Fruit fly (Drosophila melanogaster) whole organism, embryonic: Measurements from ENCODE around the gene Polr2D.

Experiments
- CG10979 ChIP-seq: fragments of 200-800 bp; sonication (Bioruptor generic); optimal IDR thresholded peaks from 2 replicates; lab custom pipeline; 2018; ENCODE audit warnings: missing biosample characterization, mild to moderate bottlenecking, missing genetic modification characterization, moderate library complexity
- CG12744 ChIP-seq: fragments of 200-800 bp; sonication (Bioruptor generic); optimal IDR thresholded peaks from 2 replicates; lab custom pipeline; 2016; ENCODE audit warnings: missing biosample characterization, missing genetic modification characterization
- CG13123 ChIP-seq: fragments of 200-800 bp; sonication (Bioruptor generic); optimal IDR thresholded peaks from 2 replicates; lab custom pipeline; 2016; ENCODE audit warnings: missing biosample characterization, missing genetic modification characterization
- CG14014 ChIP-seq: fragments of 200-800 bp; sonication (Bioruptor generic); IDR thresholded peaks from 2 replicates; pipeline ENCODE4 v1.3.6; 2022; ENCODE audit warnings: missing biosample characterization, missing genetic modification characterization
- CG14860 ChIP-seq: fragments of 200-800 bp; sonication (Bioruptor generic); IDR thresholded peaks from 3 replicates; pipeline ENCODE4 v1.3.6; 2022; ENCODE audit warnings: missing biosample characterization, missing genetic modification characterization; ENCODE audit not compliant: partially characterized antibody
- CG15601 ChIP-seq: fragments of 200-800 bp; sonication (Bioruptor generic); optimal IDR thresholded peaks from 3 replicates; lab custom pipeline; 2019; ENCODE audit warnings: missing biosample characterization, mild to moderate bottlenecking, missing genetic modification characterization, moderate library complexity
- CG17361 ChIP-seq: fragments of 200-800 bp; sonication (Bioruptor generic); IDR thresholded peaks from 3 replicates; pipeline ENCODE4 v1.3.6; 2022; ENCODE audit warnings: missing biosample characterization, missing genetic modification characterization
- CG18262 ChIP-seq: fragments of 200-800 bp; optimal IDR thresholded peaks from 3 replicates; lab custom pipeline; 2019; ENCODE audit warnings: missing biosample characterization, mild to moderate bottlenecking, missing genetic modification characterization, moderate library complexity
- CG2202 ChIP-seq: fragments of 200-800 bp; sonication (Bioruptor generic); optimal IDR thresholded peaks from 2 replicates; lab custom pipeline; 2018; ENCODE audit warnings: missing biosample characterization, mild to moderate bottlenecking, missing genetic modification characterization
- CG31441 ChIP-seq: fragments of 200-800 bp; sonication (Bioruptor generic); IDR thresholded peaks from 2 replicates; pipeline ENCODE4 v1.3.6; 2022; ENCODE audit warnings: missing biosample characterization, missing genetic modification characterization
- CG33213 ChIP-seq: fragments of 200-800 bp; sonication (Bioruptor generic); optimal IDR thresholded peaks from 3 replicates; lab custom pipeline; 2016; ENCODE audit warnings: missing biosample characterization, missing genetic modification characterization
- CG34224 ChIP-seq: fragments of 200-800 bp; sonication (Bioruptor generic); IDR thresholded peaks from 3 replicates; pipeline ENCODE4 v1.3.6; 2022; ENCODE audit warnings: missing biosample characterization, missing genetic modification characterization; ENCODE audit not compliant: partially characterized antibody
- CG3838 ChIP-seq: fragments of 200-800 bp; sonication (Bioruptor generic); optimal IDR thresholded peaks from 3 replicates; lab custom pipeline; 2016; ENCODE audit warnings: missing biosample characterization, missing genetic modification characterization
- CG3995 ChIP-seq: fragments of 200-800 bp; sonication (Bioruptor generic); optimal IDR thresholded peaks from 3 replicates; lab custom pipeline; 2016; ENCODE audit warnings: missing biosample characterization, missing genetic modification characterization
- CG4730 ChIP-seq: fragments of 200-800 bp; sonication (Bioruptor generic); IDR thresholded peaks from 2 replicates; pipeline ENCODE4 v1.3.6; 2022; ENCODE audit warnings: missing biosample characterization, missing genetic modification characterization
- CG7556 ChIP-seq: fragments of 200-800 bp; sonication (Bioruptor generic); optimal IDR thresholded peaks from 2 replicates; lab custom pipeline; 2017; ENCODE audit warnings: missing biosample characterization, mild to moderate bottlenecking, missing genetic modification characterization
- CG7839 ChIP-seq: fragments of 200-800 bp; sonication (Bioruptor generic); optimal IDR thresholded peaks from 3 replicates; lab custom pipeline; 2018; ENCODE audit warnings: missing biosample characterization, mild to moderate bottlenecking, missing genetic modification characterization, moderate library complexity
- CG9215 ChIP-seq: fragments of 200-800 bp; sonication (Bioruptor generic); IDR thresholded peaks from 2 replicates; pipeline ENCODE4 v1.3.6; 2022; ENCODE audit warnings: missing biosample characterization, missing genetic modification characterization
- CG9932 ChIP-seq: fragments of 200-800 bp; sonication (Bioruptor generic); IDR thresholded peaks from 2 replicates; pipeline ENCODE4 v1.3.6; 2022; ENCODE audit warnings: missing biosample characterization, missing genetic modification characterization
- Chrac-16 ChIP-seq: fragments of 200-800 bp; sonication (Bioruptor generic); optimal IDR thresholded peaks from 3 replicates; lab custom pipeline; 2016; ENCODE audit warnings: missing biosample characterization, missing genetic modification characterization
- Dad ChIP-seq: fragments of 200-800 bp; sonication (Bioruptor generic); optimal IDR thresholded peaks from 3 replicates; lab custom pipeline; 2016; ENCODE audit warnings: missing biosample characterization, missing genetic modification characterization
- Dek ChIP-seq: fragments of 200-800 bp; sonication (Bioruptor generic); optimal IDR thresholded peaks from 3 replicates; lab custom pipeline; 2019; ENCODE audit warnings: missing biosample characterization, mild to moderate bottlenecking, missing genetic modification characterization, moderate library complexity
- Dp ChIP-seq: fragments of 200-800 bp; sonication (Bioruptor generic); optimal IDR thresholded peaks from 2 replicates; lab custom pipeline; 2018; ENCODE audit warnings: missing biosample characterization, mild to moderate bottlenecking, missing genetic modification characterization, moderate library complexity
- Fer1 ChIP-seq: fragments of 200-800 bp; sonication (Bioruptor generic); optimal IDR thresholded peaks from 2 replicates; lab custom pipeline; 2017; ENCODE audit warnings: missing biosample characterization, mild to moderate bottlenecking, missing genetic modification characterization
- Hey ChIP-seq: fragments of 200-800 bp; sonication (Bioruptor generic); optimal IDR thresholded peaks from 3 replicates; lab custom pipeline; 2018; ENCODE audit warnings: missing biosample characterization, mild to moderate bottlenecking, missing genetic modification characterization
- MESR4 ChIP-seq: fragments of 200-800 bp; sonication (Bioruptor generic); optimal IDR thresholded peaks from 2 replicates; lab custom pipeline; 2018; ENCODE audit warnings: missing biosample characterization, mild to moderate bottlenecking, missing genetic modification characterization, moderate library complexity
- Mad ChIP-seq: fragments of 200-800 bp; sonication (Bioruptor generic); optimal IDR thresholded peaks from 2 replicates; lab custom pipeline; 2016; ENCODE audit warnings: missing biosample characterization, missing genetic modification characterization
- Pdp1 ChIP-seq, 2 experiments: fragments of 200-800 bp; sonication (Bioruptor generic); optimal IDR thresholded peaks; 3 replicates each; lab custom pipeline; 2016; ENCODE audit warnings: missing biosample characterization in 2 of 2, missing genetic modification characterization in 2 of 2, mild to moderate bottlenecking in 1 of 2, moderate library complexity in 1 of 2
- Ptx1 ChIP-seq: fragments of 200-800 bp; sonication (Bioruptor generic); IDR thresholded peaks from 2 replicates; pipeline ENCODE4 v1.3.6; 2022; ENCODE audit warnings: missing biosample characterization, missing genetic modification characterization
- Tbp ChIP-seq: fragments of >200 bp; optimal IDR thresholded peaks from 2 replicates; lab custom pipeline; 2018; ENCODE audit warnings: missing biosample characterization, missing genetic modification characterization
- ara ChIP-seq: fragments of 200-800 bp; sonication (Bioruptor generic); IDR thresholded peaks from 2 replicates; pipeline ENCODE4 v1.3.6; 2022; ENCODE audit warnings: missing biosample characterization, missing genetic modification characterization
- bowl ChIP-seq: fragments of 200-800 bp; sonication (Bioruptor generic); IDR thresholded peaks from 2 replicates; pipeline ENCODE4 v1.3.6; 2022; ENCODE audit warnings: missing biosample characterization, missing genetic modification characterization
- caup ChIP-seq: fragments of 200-800 bp; sonication (Bioruptor generic); optimal IDR thresholded peaks from 3 replicates; lab custom pipeline; 2017; ENCODE audit warnings: missing biosample characterization, mild to moderate bottlenecking, missing genetic modification characterization, moderate library complexity; ENCODE audit not compliant: severe bottlenecking
- chif ChIP-seq, 2 experiments: fragments of 200-800 bp; sonication (Bioruptor generic); optimal IDR thresholded peaks; 3 replicates each; lab custom pipeline; 2016; ENCODE audit warnings: missing biosample characterization in 2 of 2, missing genetic modification characterization in 2 of 2
- chinmo ChIP-seq: fragments of 200-800 bp; sonication (Bioruptor generic); IDR thresholded peaks from 4 replicates; pipeline ENCODE4 v1.3.6; 2022; ENCODE audit warnings: missing biosample characterization, missing genetic modification characterization; ENCODE audit not compliant: partially characterized antibody
- dpn ChIP-seq, 2 experiments: fragments of 200-800 bp; sonication (Bioruptor generic); optimal IDR thresholded peaks; 3 replicates each; lab custom pipeline; 2016; ENCODE audit warnings: missing biosample characterization in 2 of 2, missing genetic modification characterization in 2 of 2
- fd3F ChIP-seq: fragments of 200-800 bp; sonication (Bioruptor generic); optimal IDR thresholded peaks from 2 replicates; lab custom pipeline; 2018; ENCODE audit warnings: missing biosample characterization, mild to moderate bottlenecking, missing genetic modification characterization, moderate library complexity
- gfzf ChIP-seq: fragments of 200-800 bp; sonication (Bioruptor generic); optimal IDR thresholded peaks from 2 replicates; lab custom pipeline; 2016; ENCODE audit warnings: missing biosample characterization, mild to moderate bottlenecking, missing genetic modification characterization, moderate library complexity
- ind ChIP-seq: fragments of 200-800 bp; sonication (Bioruptor generic); optimal IDR thresholded peaks from 3 replicates; lab custom pipeline; 2016; ENCODE audit warnings: missing biosample characterization, missing genetic modification characterization
- klu ChIP-seq: fragments of 200-800 bp; sonication (Bioruptor generic); IDR thresholded peaks from 2 replicates; pipeline ENCODE4 v1.3.6; 2022; ENCODE audit warnings: missing biosample characterization, missing genetic modification characterization
- otp ChIP-seq: fragments of 200-800 bp; sonication (Bioruptor generic); IDR thresholded peaks from 3 replicates; pipeline ENCODE4, ENCODE4 v1.3.6; 2022; ENCODE audit warnings: missing biosample characterization, missing genetic modification characterization
- sens-2 ChIP-seq: fragments of 200-800 bp; sonication (Bioruptor generic); IDR thresholded peaks from 2 replicates; pipeline ENCODE4 v1.3.6; 2022; ENCODE audit warnings: missing biosample characterization, missing genetic modification characterization
- shn ChIP-seq: fragments of 200-800 bp; sonication (Bioruptor generic); optimal IDR thresholded peaks from 3 replicates; lab custom pipeline; 2016; ENCODE audit warnings: missing biosample characterization, missing genetic modification characterization
- tin ChIP-seq: fragments of 200-800 bp; sonication (Bioruptor generic); optimal IDR thresholded peaks from 3 replicates; lab custom pipeline; 2016; ENCODE audit warnings: missing biosample characterization, missing genetic modification characterization
- toy ChIP-seq: fragments of 200-800 bp; sonication (Bioruptor generic); IDR thresholded peaks from 2 replicates; pipeline ENCODE4 v1.3.6; 2022; ENCODE audit warnings: missing biosample characterization, missing genetic modification characterization
- wor ChIP-seq: fragments of 200-800 bp; sonication (Bioruptor generic); IDR thresholded peaks from 2 replicates; pipeline ENCODE4 v1.3.6; 2022; ENCODE audit warnings: missing biosample characterization, missing genetic modification characterization
- yki ChIP-seq: fragments of >200 bp; optimal IDR thresholded peaks from 3 replicates; lab custom pipeline; 2018
- z ChIP-seq: fragments of 200-800 bp; sonication (Bioruptor generic); IDR thresholded peaks from 3 replicates; pipeline ENCODE4 v1.3.6; 2022; ENCODE audit warnings: missing biosample characterization, missing genetic modification characterization
- zen ChIP-seq: fragments of 200-800 bp; sonication (Bioruptor generic); optimal IDR thresholded peaks from 3 replicates; lab custom pipeline; 2018; ENCODE audit warnings: missing biosample characterization, mild to moderate bottlenecking, missing genetic modification characterization, moderate library complexity
- zfh1 ChIP-seq: fragments of 200-800 bp; sonication (Bioruptor generic); IDR thresholded peaks from 3 replicates; pipeline ENCODE4 v1.3.6; 2022; ENCODE audit warnings: missing biosample characterization, missing genetic modification characterization

Polr2D gene

dm6 chr3R:18274328-18275098 lies 19.2 kb upstream of the Polr2D start, which contains the start of the genes Vps39 and eIF1A (continued):
- TF ChIP-seq CG15601 (no peak), CG33213 (GFP tag; lab: Kevin White, UChicago) (peak; percentile 5), CG3995 (GFP tag; lab: Kevin White, UChicago) (peak; percentile 53), CG7556 (GFP tag; lab: Kevin White, UChicago) (peak; percentile 36), CG17361 (peak; percentile 46; the same call in 1 of the 3 replicates), MESR4 (GFP tag; lab: Kevin White, UChicago) (peak; percentile 93), CG14014 (GFP tag; lab: Robert Waterston, UW) (no peak), chinmo (peak; percentile 60; the same call in 1 of the 4 replicates), otp (GFP tag; lab: Robert Waterston, UW) (0 out of 3 replicates have a peak, but pooled peaks have one; percentile 9), z (GFP tag; lab: Robert Waterston, UW) (no peak), CG2202 (tag; lab: Kevin White, UChicago) (peak; percentile 17), CG10979 (tag; lab: Kevin White, UChicago) (peak; percentile 30), wor (GFP tag; lab: Robert Waterston, UW) (no peak), Pdp1 (GFP tag; optimal IDR thresholded peaks at IDR 0.05; lab: Kevin White, UChicago) (peak in 1 of 2 experiments; percentile 38), Fer1 (GFP tag; lab: Kevin White, UChicago) (no peak), CG18262 (tag; lab: Kevin White, UChicago) (peak; percentile 45), CG9215 (GFP tag; lab: Robert Waterston, UW) (peak; percentile 48), zfh1 (GFP tag; lab: Robert Waterston, UW) (no peak), CG7839 (no peak), zen (tag; lab: Kevin White, UChicago) (peak; percentile 42), CG31441 (GFP tag; lab: Robert Waterston, UW) (0 out of 2 replicates have a peak, but pooled peaks have one; percentile 30), CG12744 (GFP tag; lab: Kevin White, UChicago) (peak; percentile 28), Chrac-16 (GFP tag; lab: Kevin White, UChicago) (peak; percentile 44), bowl (no peak), Dad (GFP tag; lab: Kevin White, UChicago) (peak; percentile 12), Mad (peak; percentile 42), Tbp (GFP tag; lab: Kevin White, UChicago) (no peak), CG4730 (GFP tag; lab: Robert Waterston, UW) (no peak), Hey (tag; lab: Kevin White, UChicago) (no peak), CG34224 (GFP tag; lab: Robert Waterston, UW) (peak; percentile 93), shn (GFP tag; lab: Kevin White, UChicago) (no peak), yki (lab: Kevin White, UChicago) (no peak), CG9932 (peak; percentile 68), CG14860 (GFP tag; lab: Robert Waterston, UW) (peak; percentile 87), caup (no peak), sens-2 (GFP tag; lab: Robert Waterston, UW) (no peak), ind (GFP tag; lab: Kevin White, UChicago) (peak; percentile 29), Dek (tag; lab: Kevin White, UChicago) (peak; percentile 4), toy (GFP tag; lab: Robert Waterston, UW) (no peak), tin (peak; percentile 31), Ptx1 (GFP tag; lab: Robert Waterston, UW) (no peak), klu (GFP tag; lab: Robert Waterston, UW) (no peak), gfzf (GFP tag; lab: Kevin White, UChicago) (peak; percentile 12), Dp (GFP tag; lab: Kevin White, UChicago) (peak; percentile 45), CG3838 (GFP tag; lab: Kevin White, UChicago) (peak; percentile 2), ara (GFP tag; lab: Robert Waterston, UW) (no peak), chif (GFP tag; optimal IDR thresholded peaks at IDR 0.05; lab: Kevin White, UChicago) (peak in 1 of 2 experiments; percentile 23), CG13123 (GFP tag; lab: Kevin White, UChicago) (peak; percentile 44), dpn (GFP tag; optimal IDR thresholded peaks at IDR 0.05; lab: Kevin White, UChicago) (peak; percentile 33 to 43), fd3F (GFP tag; lab: Kevin White, UChicago) (peak; percentile 27)
